Worm (Caenorhabditis elegans): ENCODE data around the gene dli-1.

DNA sequence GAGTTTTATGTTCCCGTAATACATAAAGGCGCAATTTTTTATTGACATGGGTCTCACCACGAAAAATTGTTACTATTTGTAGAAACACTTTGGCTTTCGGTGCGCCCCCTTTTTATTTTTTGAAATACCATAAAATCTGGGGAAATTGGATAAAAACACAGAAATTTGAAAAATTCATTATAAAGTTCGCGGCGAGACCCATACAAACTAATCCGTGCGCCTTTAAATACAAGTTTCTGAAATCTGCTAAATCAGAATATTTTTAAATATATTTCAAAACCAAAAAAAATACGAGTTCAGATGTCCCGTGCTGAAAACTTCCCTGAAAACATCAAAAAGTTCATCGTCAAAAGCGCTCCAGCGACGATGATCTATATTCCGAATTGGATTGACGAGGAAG lies 8.8 kb upstream of the dli-1 start, which contains the start of gene B0564.2:
- TF ChIP-seq ets-7 (tag; optimal IDR thresholded peaks at IDR 0.05) (no peak), ceh-36 (tag; optimal IDR thresholded peaks at IDR 0.05) (no peak), B0310.2 (tag; optimal IDR thresholded peaks at IDR 0.05) (no peak), hmg-4 (GFP tag; optimal IDR thresholded peaks at IDR 0.05) (no peak), tbx-11 (GFP tag; IDR thresholded peaks at IDR 0.05) (no peak), aly-1 (tag; optimal IDR thresholded peaks at IDR 0.05) (no peak), flt-1 (GFP tag; IDR thresholded peaks at IDR 0.05) (no peak), ama-1 (optimal IDR thresholded peaks at IDR 0.05) (no peak), hnd-1 (tag; optimal IDR thresholded peaks at IDR 0.05) (no peak), pes-1 (GFP tag; IDR thresholded peaks at IDR 0.05) (no peak)

All from whole organism, early embryonic.